Fruit fly (Drosophila melanogaster): ENCODE data around the gene Stat92E.

DNA sequence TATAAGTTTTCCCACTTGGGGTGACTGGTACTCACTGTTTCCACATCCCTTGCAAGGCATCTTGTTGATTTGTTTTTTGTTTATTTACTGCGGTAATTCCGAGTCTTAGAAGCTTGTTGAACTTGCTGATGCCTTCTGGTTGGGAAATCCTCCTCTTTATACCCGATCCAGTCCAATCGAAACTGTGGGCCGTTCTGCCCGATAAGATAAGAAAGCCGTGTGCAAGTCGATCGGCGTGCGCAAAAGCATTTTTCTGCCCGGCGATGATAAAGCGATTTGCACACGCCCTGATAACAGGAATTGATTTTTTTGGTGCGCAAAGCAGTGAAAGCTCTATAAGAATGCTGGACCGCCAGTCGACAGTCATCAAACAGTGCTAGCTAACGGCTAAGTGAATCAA, 17.5 kb downstream of the Stat92E start, which contains the start of the genes MtnE and MtnD:
- TF ChIP-seq Gug (GFP tag; IDR thresholded peaks at IDR 0.05) (no peak), CG1621 (tag; optimal IDR thresholded peaks at IDR 0.05) (no peak), ss (GFP tag; optimal IDR thresholded peaks at IDR 0.05) (no peak), CG16779 (tag; optimal IDR thresholded peaks at IDR 0.05) (no peak), Sox102F (GFP tag; optimal IDR thresholded peaks at IDR 0.05) (no peak), fd59A (GFP tag; optimal IDR thresholded peaks at IDR 0.05) (no peak), Smox (GFP tag; optimal IDR thresholded peaks at IDR 0.05) (no peak), Ets21C (GFP tag; optimal IDR thresholded peaks at IDR 0.05) (no peak), CG11902 (GFP tag; optimal IDR thresholded peaks at IDR 0.05) (no peak)

Data from whole organism, prepupa.